Fruit fly (Drosophila melanogaster) whole organism, embryonic: Measurements from ENCODE around the gene 14-3-3epsilon.

Source experiments
- Abd-B ChIP-seq: fragments of 200-800 bp; sonication (Bioruptor generic); optimal IDR thresholded peaks from 2 replicates; lab custom pipeline; 2018; ENCODE audit warnings: missing biosample characterization, mild to moderate bottlenecking, missing genetic modification characterization, moderate library complexity
- Ada2b ChIP-seq: fragments of 200-800 bp; sonication (Bioruptor generic); IDR thresholded peaks from 2 replicates; pipeline ENCODE4 v1.3.6; 2022; ENCODE audit warnings: missing biosample characterization, missing genetic modification characterization
- BtbVII ChIP-seq: fragments of 200-800 bp; sonication (Bioruptor generic); optimal IDR thresholded peaks from 3 replicates; lab custom pipeline; 2017; ENCODE audit warnings: missing biosample characterization, mild to moderate bottlenecking, missing genetic modification characterization
- CG11456 ChIP-seq: fragments of 200-800 bp; sonication (Bioruptor generic); IDR thresholded peaks from 3 replicates; pipeline ENCODE4 v1.3.6; 2022; ENCODE audit warnings: missing biosample characterization, missing genetic modification characterization
- CG12299 ChIP-seq: fragments of 200-800 bp; sonication (Bioruptor generic); optimal IDR thresholded peaks from 2 replicates; lab custom pipeline; 2018; ENCODE audit warnings: missing biosample characterization, mild to moderate bottlenecking, missing genetic modification characterization
- CG12942 ChIP-seq: fragments of 200-800 bp; sonication (Bioruptor generic); optimal IDR thresholded peaks from 3 replicates; lab custom pipeline; 2016; ENCODE audit warnings: missing biosample characterization, missing genetic modification characterization
- CG14014 ChIP-seq: fragments of 200-800 bp; sonication (Bioruptor generic); IDR thresholded peaks from 2 replicates; pipeline ENCODE4 v1.3.6; 2022; ENCODE audit warnings: missing biosample characterization, missing genetic modification characterization
- CG15073 ChIP-seq: fragments of 200-800 bp; sonication (Bioruptor generic); optimal IDR thresholded peaks from 2 replicates; lab custom pipeline; 2016; ENCODE audit warnings: missing biosample characterization, missing genetic modification characterization
- CG18476 ChIP-seq: fragments of 200-800 bp; sonication (Bioruptor generic); optimal IDR thresholded peaks from 2 replicates; lab custom pipeline; 2016; ENCODE audit warnings: missing biosample characterization, mild to moderate bottlenecking, missing genetic modification characterization
- CG31441 ChIP-seq: fragments of 200-800 bp; sonication (Bioruptor generic); IDR thresholded peaks from 2 replicates; pipeline ENCODE4 v1.3.6; 2022; ENCODE audit warnings: missing biosample characterization, missing genetic modification characterization
- CG32767 ChIP-seq: fragments of 200-800 bp; sonication (Bioruptor generic); IDR thresholded peaks from 2 replicates; pipeline ENCODE4 v1.3.6; 2022; ENCODE audit warnings: missing biosample characterization, missing genetic modification characterization
- CG34376 ChIP-seq: fragments of 200-800 bp; sonication (Bioruptor generic); optimal IDR thresholded peaks from 2 replicates; lab custom pipeline; 2018; ENCODE audit warnings: missing biosample characterization, mild to moderate bottlenecking, missing genetic modification characterization
- CG4617 ChIP-seq: fragments of 200-800 bp; sonication (Bioruptor generic); optimal IDR thresholded peaks from 3 replicates; lab custom pipeline; 2016; ENCODE audit warnings: missing biosample characterization, missing genetic modification characterization, borderline replicate concordance
- CG4730 ChIP-seq: fragments of 200-800 bp; sonication (Bioruptor generic); IDR thresholded peaks from 2 replicates; pipeline ENCODE4 v1.3.6; 2022; ENCODE audit warnings: missing biosample characterization, missing genetic modification characterization
- CG6689 ChIP-seq: fragments of 200-800 bp; sonication (Bioruptor generic); IDR thresholded peaks from 2 replicates; pipeline ENCODE4 v1.3.6; 2022; ENCODE audit warnings: missing biosample characterization, missing genetic modification characterization
- CG8290 ChIP-seq, 3 experiments: fragments of 200-800 bp; sonication (Bioruptor generic); optimal IDR thresholded peaks; 2 replicates each; lab custom pipeline; 2016 to 2019; ENCODE audit warnings: missing biosample characterization in 3 of 3, missing genetic modification characterization in 3 of 3, mild to moderate bottlenecking in 2 of 3, moderate library complexity in 1 of 3
- CG9727 ChIP-seq: fragments of 200-800 bp; sonication (Bioruptor generic); optimal IDR thresholded peaks from 3 replicates; lab custom pipeline; 2017; ENCODE audit warnings: missing biosample characterization, mild to moderate bottlenecking, missing genetic modification characterization
- CG9797 ChIP-seq: fragments of 200-800 bp; sonication (Bioruptor generic); optimal IDR thresholded peaks from 3 replicates; lab custom pipeline; 2018; ENCODE audit warnings: missing biosample characterization, mild to moderate bottlenecking, missing genetic modification characterization
- CrebB ChIP-seq: fragments of 200-800 bp; sonication (Bioruptor generic); optimal IDR thresholded peaks from 3 replicates; lab custom pipeline; 2018; ENCODE audit warnings: missing biosample characterization, mild to moderate bottlenecking, missing genetic modification characterization
- D ChIP-seq, 2 experiments: fragments of 200-800 bp in 1 of 2; fragments of >200 bp in 1 of 2; sonication (Bioruptor generic) in 1 of 2; optimal IDR thresholded peaks; 2 replicates in 1 of 2; 3 replicates in 1 of 2; lab custom pipeline; 2017; ENCODE audit warnings: mild to moderate bottlenecking in 1 of 2, missing biosample characterization in 1 of 2, missing genetic modification characterization in 1 of 2, missing genetic modification reagents in 1 of 2
- Dek ChIP-seq: fragments of 200-800 bp; sonication (Bioruptor generic); optimal IDR thresholded peaks from 3 replicates; lab custom pipeline; 2019; ENCODE audit warnings: missing biosample characterization, mild to moderate bottlenecking, missing genetic modification characterization, moderate library complexity
- Dref ChIP-seq: fragments of 200-800 bp; sonication (Bioruptor generic); IDR thresholded peaks from 2 replicates; pipeline ENCODE4 v1.3.6; 2022; ENCODE audit warnings: missing biosample characterization, missing genetic modification characterization
- Ets65A ChIP-seq: fragments of 200-800 bp; sonication (Bioruptor generic); peaks from one replicate; lab custom pipeline; 2016; ENCODE audit warnings: missing biosample characterization, missing genetic modification characterization
- H15 ChIP-seq: fragments of 200-800 bp; sonication (Bioruptor generic); IDR thresholded peaks from 3 replicates; pipeline ENCODE4 v1.3.6; 2022; ENCODE audit warnings: missing biosample characterization, missing genetic modification characterization
- HmgD ChIP-seq: fragments of 200-800 bp; sonication (Bioruptor generic); optimal IDR thresholded peaks from 3 replicates; lab custom pipeline; 2016; ENCODE audit warnings: missing biosample characterization, missing genetic modification characterization
- Kr ChIP-seq: fragments of 200-800 bp; sonication (Bioruptor generic); optimal IDR thresholded peaks from 2 replicates; lab custom pipeline; 2017; ENCODE audit warnings: missing biosample characterization, mild to moderate bottlenecking, missing genetic modification characterization
- MBD-R2 ChIP-seq: fragments of 200-800 bp; sonication (Bioruptor generic); IDR thresholded peaks from 2 replicates; pipeline ENCODE4 v1.3.6; 2022; ENCODE audit warnings: missing biosample characterization, missing genetic modification characterization
- MESR4 ChIP-seq: fragments of 200-800 bp; sonication (Bioruptor generic); optimal IDR thresholded peaks from 2 replicates; lab custom pipeline; 2018; ENCODE audit warnings: missing biosample characterization, mild to moderate bottlenecking, missing genetic modification characterization, moderate library complexity
- Mad ChIP-seq: fragments of 200-800 bp; sonication (Bioruptor generic); optimal IDR thresholded peaks from 2 replicates; lab custom pipeline; 2016; ENCODE audit warnings: missing biosample characterization, missing genetic modification characterization
- Meics ChIP-seq: fragments of 200-800 bp; sonication (Bioruptor generic); optimal IDR thresholded peaks from 2 replicates; lab custom pipeline; 2017; ENCODE audit warnings: missing biosample characterization, mild to moderate bottlenecking, missing genetic modification characterization
- Mrtf ChIP-seq: fragments of 200-800 bp; sonication (Bioruptor generic); IDR thresholded peaks from 3 replicates; pipeline ENCODE4 v1.3.6; 2022; ENCODE audit warnings: missing biosample characterization, missing genetic modification characterization
- Myb ChIP-seq: fragments of 200-800 bp; sonication (Bioruptor generic); optimal IDR thresholded peaks from 2 replicates; lab custom pipeline; 2016; ENCODE audit warnings: missing biosample characterization, missing genetic modification characterization
- NC2α ChIP-seq: fragments of 200-800 bp; sonication (Bioruptor generic); optimal IDR thresholded peaks from 2 replicates; lab custom pipeline; 2016; ENCODE audit warnings: missing biosample characterization, missing genetic modification characterization
- Spps ChIP-seq: fragments of 200-800 bp; sonication (Bioruptor generic); optimal IDR thresholded peaks from 2 replicates; lab custom pipeline; 2018; ENCODE audit warnings: missing biosample characterization, mild to moderate bottlenecking, missing genetic modification characterization
- aop ChIP-seq: fragments of 200-800 bp; sonication (Bioruptor generic); IDR thresholded peaks from 2 replicates; pipeline ENCODE4 v1.3.6; 2022; ENCODE audit warnings: missing biosample characterization, missing genetic modification characterization
- ap ChIP-seq: fragments of 200-800 bp; sonication (Bioruptor generic); IDR thresholded peaks from 2 replicates; pipeline ENCODE4 v1.3.6; 2022; ENCODE audit warnings: missing biosample characterization, missing genetic modification characterization
- btn ChIP-seq: fragments of 200-800 bp; sonication (Bioruptor generic); optimal IDR thresholded peaks from 2 replicates; lab custom pipeline; 2016; ENCODE audit warnings: missing biosample characterization, missing genetic modification characterization
- croc ChIP-seq: fragments of 200-800 bp; sonication (Bioruptor generic); conservative IDR thresholded peaks from 3 replicates; pipeline ENCODE4 v1.3.6; 2022; ENCODE audit warnings: missing biosample characterization, missing genetic modification characterization
- dmrt99B ChIP-seq: fragments of 200-800 bp; sonication (Bioruptor generic); optimal IDR thresholded peaks from 2 replicates; lab custom pipeline; 2018; ENCODE audit warnings: missing biosample characterization, mild to moderate bottlenecking, missing genetic modification characterization, moderate library complexity
- eve ChIP-seq, 2 experiments: fragments of >200 bp; optimal IDR thresholded peaks; 2 replicates each; lab custom pipeline; 2017; ENCODE audit warnings: missing biosample characterization in 2 of 2, missing genetic modification characterization in 2 of 2
- gfzf ChIP-seq: fragments of 200-800 bp; sonication (Bioruptor generic); optimal IDR thresholded peaks from 2 replicates; lab custom pipeline; 2016; ENCODE audit warnings: missing biosample characterization, mild to moderate bottlenecking, missing genetic modification characterization, moderate library complexity
- luna ChIP-seq: fragments of 200-800 bp; sonication (Bioruptor generic); optimal IDR thresholded peaks from 2 replicates; lab custom pipeline; 2016; ENCODE audit warnings: missing biosample characterization, missing genetic modification characterization
- nmo ChIP-seq: fragments of 200-800 bp; sonication (Bioruptor generic); optimal IDR thresholded peaks from 2 replicates; lab custom pipeline; 2018; ENCODE audit warnings: missing biosample characterization, mild to moderate bottlenecking, missing genetic modification characterization, moderate library complexity
- oc ChIP-seq: fragments of 200-800 bp; sonication (Bioruptor generic); optimal IDR thresholded peaks from 2 replicates; lab custom pipeline; 2018; ENCODE audit warnings: missing biosample characterization, mild to moderate bottlenecking, missing genetic modification characterization, moderate library complexity
- pita ChIP-seq: fragments of 200-800 bp; sonication (Bioruptor generic); optimal IDR thresholded peaks from 2 replicates; lab custom pipeline; 2017; ENCODE audit warnings: missing biosample characterization, mild to moderate bottlenecking, missing genetic modification characterization
- scrt ChIP-seq: fragments of 200-800 bp; sonication (Bioruptor generic); optimal IDR thresholded peaks from 2 replicates; lab custom pipeline; 2018; ENCODE audit warnings: missing biosample characterization, mild to moderate bottlenecking, missing genetic modification characterization, moderate library complexity
- so ChIP-seq: fragments of 200-800 bp; sonication (Bioruptor generic); IDR thresholded peaks from 3 replicates; pipeline ENCODE4 v1.3.6; 2022; ENCODE audit warnings: missing biosample characterization, missing genetic modification characterization
- tgo ChIP-seq: fragments of 200-800 bp; sonication (Bioruptor generic); IDR thresholded peaks from 3 replicates; pipeline ENCODE4 v1.3.6; 2022; ENCODE audit warnings: missing biosample characterization, missing genetic modification characterization
- tll ChIP-seq, 2 experiments: fragments of 200-800 bp in 1 of 2; fragments of >200 bp in 1 of 2; sonication (Bioruptor generic) in 1 of 2; optimal IDR thresholded peaks; 2 replicates each; lab custom pipeline; 2017 to 2019; ENCODE audit warnings: missing biosample characterization in 2 of 2, missing genetic modification characterization in 2 of 2, mild to moderate bottlenecking in 1 of 2, moderate library complexity in 1 of 2
- wor ChIP-seq: fragments of 200-800 bp; sonication (Bioruptor generic); IDR thresholded peaks from 2 replicates; pipeline ENCODE4 v1.3.6; 2022; ENCODE audit warnings: missing biosample characterization, missing genetic modification characterization

14-3-3epsilon gene

DNA sequence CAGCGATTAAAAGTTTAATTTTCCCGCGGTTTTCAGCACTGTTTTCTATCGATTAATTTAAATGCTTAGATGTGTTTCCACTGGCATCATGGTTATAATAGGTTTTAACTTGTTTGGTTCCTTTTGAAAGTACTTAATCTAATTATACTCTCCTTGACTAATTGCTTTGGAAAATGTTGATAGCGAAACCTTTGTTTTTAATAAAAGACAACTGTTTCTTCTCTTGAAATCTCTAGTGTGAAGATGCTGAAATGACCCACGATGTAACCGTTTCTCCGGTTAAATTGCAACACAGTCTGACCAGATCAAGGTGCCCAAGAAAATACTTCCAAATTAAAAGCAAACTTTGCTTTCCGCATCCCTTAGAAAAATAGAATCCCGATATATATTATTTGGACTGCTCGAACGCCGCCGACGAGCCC, 56.6 kb downstream of the 14-3-3epsilon start, which contains the start of gene Dlc90F (continued):
- TF ChIP-seq tgo (GFP tag; lab: Robert Waterston, UW), result peak; percentile 85
- TF ChIP-seq Ada2b (GFP tag; lab: Robert Waterston, UW), result peak; percentile 57; the same call in 1 of the 2 replicates
- TF ChIP-seq gfzf (GFP tag; lab: Kevin White, UChicago), result peak; percentile 95
- TF ChIP-seq wor (GFP tag; lab: Robert Waterston, UW), result peak; percentile 46; the same call in 1 of the 2 replicates
- peak; percentile 33 for TF ChIP-seq HmgD (GFP tag; lab: Kevin White, UChicago)
- no peak for TF ChIP-seq luna (GFP tag; lab: Kevin White, UChicago)
- no peak for TF ChIP-seq pita (GFP tag; lab: Kevin White, UChicago)
- TF ChIP-seq CG4617 (GFP tag; lab: Kevin White, UChicago), result peak; percentile 20
- TF ChIP-seq CG12299 (tag; lab: Kevin White, UChicago), result peak; percentile 25
- peak; percentile 17 for TF ChIP-seq scrt (GFP tag; lab: Kevin White, UChicago)
- peak; percentile 90 for TF ChIP-seq CG9797 (GFP tag; lab: Kevin White, UChicago)
- TF ChIP-seq CrebB (tag; lab: Kevin White, UChicago), result no peak
- peak; percentile 95 for TF ChIP-seq Abd-B (GFP tag; lab: Kevin White, UChicago)
- peak; percentile 7 to 56 for TF ChIP-seq tll (GFP tag; optimal IDR thresholded peaks at IDR 0.05; lab: Kevin White, UChicago)
- TF ChIP-seq Kr, result no peak
- TF ChIP-seq CG15073 (GFP tag; lab: Kevin White, UChicago), result no peak
- peak; percentile 92 for TF ChIP-seq Myb (GFP tag; lab: Kevin White, UChicago)
- no peak for TF ChIP-seq CG34376 (GFP tag; lab: Kevin White, UChicago)
- peak; percentile 68; the same call in 2 of the 3 replicates for TF ChIP-seq croc (GFP tag; lab: Robert Waterston, UW)
- peak; percentile 50 for TF ChIP-seq Mad (GFP tag; lab: Kevin White, UChicago)
- TF ChIP-seq NC2α (GFP tag; lab: Kevin White, UChicago), result peak; percentile 45
- TF ChIP-seq CG14014 (GFP tag; lab: Robert Waterston, UW), result peak; percentile 80
- no peak for TF ChIP-seq BtbVII (GFP tag; lab: Kevin White, UChicago)
- peak; percentile 75 for TF ChIP-seq CG31441 (GFP tag; lab: Robert Waterston, UW)
- TF ChIP-seq MBD-R2, result no peak; the same call in none of the 2 replicates
- peak; percentile 64 for TF ChIP-seq Dref
- TF ChIP-seq btn (GFP tag; lab: Kevin White, UChicago), result peak; percentile 22
- peak; percentile 86 for TF ChIP-seq CG11456
- TF ChIP-seq H15 (GFP tag; lab: Robert Waterston, UW), result peak; percentile 77; the same call in 2 of the 3 replicates
- 0 out of 2 replicates have a peak, but pooled peaks have one; percentile 27 for TF ChIP-seq aop
- no peak for TF ChIP-seq MESR4
- TF ChIP-seq CG6689 (GFP tag; lab: Robert Waterston, UW), result peak; percentile 75
- TF ChIP-seq eve (GFP tag; optimal IDR thresholded peaks at IDR 0.05; lab: Kevin White, UChicago), result no peak
- no peak for TF ChIP-seq oc
- peak; percentile 91 for TF ChIP-seq nmo (GFP tag; lab: Kevin White, UChicago)
- TF ChIP-seq CG32767 (GFP tag; lab: Robert Waterston, UW), result 0 out of 2 replicates have a peak, but pooled peaks have one; percentile 15
- TF ChIP-seq CG9727 (GFP tag; lab: Kevin White, UChicago), result peak; percentile 44
- no peak for TF ChIP-seq D (optimal IDR thresholded peaks at IDR 0.05; lab: Kevin White, UChicago)
- TF ChIP-seq D (GFP tag; optimal IDR thresholded peaks at IDR 0.05; lab: Kevin White, UChicago), result peak; percentile 22
- TF ChIP-seq CG18476 (GFP tag; lab: Kevin White, UChicago), result peak; percentile 33
- TF ChIP-seq Meics, result peak; percentile 47
- no peak for TF ChIP-seq CG4730 (GFP tag; lab: Robert Waterston, UW)
- peak; percentile 98 for TF ChIP-seq Ets65A (GFP tag; lab: Kevin White, UChicago)
- no peak for TF ChIP-seq Spps (tag; lab: Kevin White, UChicago)
- TF ChIP-seq ap (GFP tag; lab: Robert Waterston, UW), result peak; percentile 60
- TF ChIP-seq dmrt99B (tag; lab: Kevin White, UChicago), result peak; percentile 71
- peak; percentile 55 for TF ChIP-seq CG8290 (GFP tag; optimal IDR thresholded peaks at IDR 0.05; lab: Kevin White, UChicago)
- peak; percentile 54 to 64 for TF ChIP-seq CG8290 (tag; optimal IDR thresholded peaks at IDR 0.05; lab: Kevin White, UChicago)
- TF ChIP-seq Mrtf (GFP tag; lab: Robert Waterston, UW), result peak; percentile 82
- TF ChIP-seq CG12942, result peak; percentile 69
- no peak for TF ChIP-seq so (GFP tag; lab: Robert Waterston, UW)
- TF ChIP-seq Dek (tag; lab: Kevin White, UChicago), result peak; percentile 73
